Worm (Caenorhabditis elegans) whole organism, L1 larva: Measurements from ENCODE around the gene Y71H2B.8.

Experiments used
- ces-1 ChIP-seq: fragments of 150-350 bp; optimal IDR thresholded peaks from 2 replicates; lab custom pipeline; 2014; ENCODE audit warnings: missing biosample characterization, missing genetic modification reagents, missing genetic modification characterization
- dpl-1 ChIP-seq, 3 experiments: fragments of 150-350 bp in 2 of 3; sonication (generic microtip) in 1 of 3; optimal IDR thresholded peaks; 2 replicates each; lab custom pipeline; 2014 to 2017; ENCODE audit warnings: missing biosample characterization in 3 of 3, missing genetic modification characterization in 3 of 3, missing genetic modification reagents in 3 of 3
- lin-13 ChIP-seq: fragments of 150-350 bp; optimal IDR thresholded peaks from 2 replicates; lab custom pipeline; 2014; ENCODE audit warnings: missing biosample characterization, missing genetic modification reagents, missing genetic modification characterization
- lsy-2 ChIP-seq, 2 experiments: fragments of 150-350 bp; optimal IDR thresholded peaks; 2 replicates each; lab custom pipeline; 2014; ENCODE audit warnings: missing biosample characterization in 2 of 2, missing genetic modification characterization in 2 of 2
- mep-1 ChIP-seq: fragments of 150-350 bp; optimal IDR thresholded peaks from 2 replicates; lab custom pipeline; 2014; ENCODE audit warnings: missing biosample characterization, missing genetic modification characterization
- nhr-12 ChIP-seq: sonication (generic microtip); optimal IDR thresholded peaks from 2 replicates; lab custom pipeline; 2017; ENCODE audit warnings: missing biosample characterization, missing genetic modification characterization
- nhr-237 ChIP-seq: fragments of 150-350 bp; optimal IDR thresholded peaks from 2 replicates; lab custom pipeline; 2014; ENCODE audit warnings: missing biosample characterization, missing genetic modification characterization
- nhr-28 ChIP-seq: fragments of 150-350 bp; optimal IDR thresholded peaks from 2 replicates; lab custom pipeline; 2014; ENCODE audit warnings: missing biosample characterization, missing genetic modification characterization
- nhr-84 ChIP-seq: sonication (generic microtip); optimal IDR thresholded peaks from 2 replicates; lab custom pipeline; 2017; ENCODE audit warnings: missing biosample characterization, missing genetic modification characterization

DNA sequence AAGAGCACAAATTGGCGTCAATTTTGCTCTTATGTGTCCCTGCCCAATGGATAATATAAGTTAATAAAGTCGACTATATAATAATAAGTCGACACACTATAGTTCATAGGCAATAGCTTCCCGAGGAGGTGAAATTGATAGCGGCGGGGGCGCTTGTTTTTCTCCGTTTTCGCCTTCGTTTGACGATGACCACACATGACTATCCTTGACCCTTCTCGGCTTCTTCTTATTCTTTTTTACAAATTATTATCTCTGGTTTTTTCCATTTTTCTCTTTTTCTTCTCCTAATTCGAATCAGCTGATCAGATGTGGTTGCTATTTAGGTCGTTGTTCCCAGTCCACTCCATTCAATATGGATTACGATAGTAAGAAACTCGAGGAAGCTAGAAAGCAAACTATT lies 49.6 kb downstream of the Y71H2B.8 start, which contains the start of gene acbp-8:
- TF ChIP-seq lin-13 (GFP tag; lab: Kevin White, UChicago) (no peak), nhr-12 (no peak), dpl-1 (GFP tag; optimal IDR thresholded peaks at IDR 0.05; lab: Kevin White, UChicago) (no peak), lsy-2 (tag; optimal IDR thresholded peaks at IDR 0.05; lab: Kevin White, UChicago) (no peak), mep-1 (tag; lab: Kevin White, UChicago) (no peak), ces-1 (GFP tag; lab: Kevin White, UChicago) (no peak), nhr-84 (tag; lab: Kevin White, UChicago) (no peak), nhr-237 (no peak), nhr-28 (tag; lab: Kevin White, UChicago) (no peak)
